Worm (Caenorhabditis elegans) whole organism, late embryonic: ENCODE measurements around the gene C06B3.7.

Experiments used
- C08G9.2 ChIP-seq: sonication (generic microtip); optimal IDR thresholded peaks from 2 replicates; lab custom pipeline; 2016; ENCODE audit warnings: mild to moderate bottlenecking, missing genetic modification characterization, moderate library complexity, missing compliant biosample characterization
- C38D4.7 ChIP-seq: fragments of 200-800 bp; sonication (Bioruptor generic); optimal IDR thresholded peaks from 2 replicates; lab custom pipeline; 2018; ENCODE audit warnings: mild to moderate bottlenecking, missing genetic modification characterization, moderate library complexity, missing compliant biosample characterization
- F13H6.1 ChIP-seq: sonication (generic microtip); optimal IDR thresholded peaks from 2 replicates; lab custom pipeline; 2016; ENCODE audit warnings: missing genetic modification characterization, missing compliant biosample characterization
- T23F11.4 ChIP-seq: fragments of 200-800 bp; sonication (Bioruptor generic); optimal IDR thresholded peaks from 2 replicates; lab custom pipeline; 2018; ENCODE audit warnings: mild to moderate bottlenecking, missing genetic modification characterization, missing compliant biosample characterization
- ceh-14 ChIP-seq: sonication (generic microtip); optimal IDR thresholded peaks from 2 replicates; lab custom pipeline; 2016; ENCODE audit warnings: missing genotype, missing genetic modification characterization, missing compliant biosample characterization
- ceh-18 ChIP-seq: sonication (generic microtip); optimal IDR thresholded peaks from 2 replicates; lab custom pipeline; 2016; ENCODE audit warnings: missing genetic modification characterization, missing compliant biosample characterization
- ceh-19 ChIP-seq: fragments of 200-800 bp; sonication (Bioruptor generic); optimal IDR thresholded peaks from 2 replicates; lab custom pipeline; 2018; ENCODE audit warnings: mild to moderate bottlenecking, missing genetic modification characterization, missing compliant biosample characterization
- ceh-31 ChIP-seq: sonication (generic microtip); optimal IDR thresholded peaks from 2 replicates; lab custom pipeline; 2016; ENCODE audit warnings: missing genetic modification characterization, missing compliant biosample characterization
- ceh-48 ChIP-seq: sonication (generic microtip); optimal IDR thresholded peaks from 2 replicates; lab custom pipeline; 2016; ENCODE audit warnings: missing genetic modification characterization, inconsistent platforms, missing compliant biosample characterization
- ceh-6 ChIP-seq: fragments of 200-800 bp; sonication (Bioruptor generic); optimal IDR thresholded peaks from 2 replicates; lab custom pipeline; 2018; ENCODE audit warnings: mild to moderate bottlenecking, missing genetic modification characterization, missing compliant biosample characterization
- dmd-4 ChIP-seq: sonication (generic microtip); optimal IDR thresholded peaks from 2 replicates; lab custom pipeline; 2016; ENCODE audit warnings: borderline replicate concordance, missing genetic modification characterization, missing compliant biosample characterization
- dve-1 ChIP-seq: sonication (generic microtip); optimal IDR thresholded peaks from 2 replicates; lab custom pipeline; 2017; ENCODE audit warnings: antibody characterized with exemption, mild to moderate bottlenecking, missing genetic modification characterization, missing compliant biosample characterization
- elt-2 ChIP-seq: sonication (generic microtip); optimal IDR thresholded peaks from 2 replicates; lab custom pipeline; 2016; ENCODE audit warnings: missing genetic modification reagents, missing genetic modification characterization, missing compliant biosample characterization
- ets-4 ChIP-seq: sonication (generic microtip); optimal IDR thresholded peaks from 2 replicates; lab custom pipeline; 2016; ENCODE audit warnings: missing genetic modification characterization, missing compliant biosample characterization
- eyg-1 ChIP-seq: sonication (generic microtip); optimal IDR thresholded peaks from 2 replicates; lab custom pipeline; 2016; ENCODE audit warnings: missing genotype, missing genetic modification characterization, missing compliant biosample characterization
- fkh-6 ChIP-seq: sonication (generic microtip); optimal IDR thresholded peaks from 2 replicates; lab custom pipeline; 2016; ENCODE audit warnings: missing genetic modification characterization, missing compliant biosample characterization
- gmeb-2 ChIP-seq: sonication (generic microtip); optimal IDR thresholded peaks from 2 replicates; lab custom pipeline; 2016; ENCODE audit warnings: missing genetic modification characterization, inconsistent platforms, missing compliant biosample characterization
- hlh-13 ChIP-seq: fragments of 200-800 bp; sonication (Bioruptor generic); optimal IDR thresholded peaks from 2 replicates; lab custom pipeline; 2018; ENCODE audit warnings: mild to moderate bottlenecking, missing genetic modification characterization, missing compliant biosample characterization
- hlh-30 ChIP-seq: sonication (generic microtip); optimal IDR thresholded peaks from 2 replicates; lab custom pipeline; 2017; ENCODE audit warnings: antibody characterized with exemption, missing genetic modification characterization, missing compliant biosample characterization; ENCODE audit not compliant: insufficient read depth
- lin-11 ChIP-seq: fragments of 200-800 bp; sonication (Bioruptor generic); optimal IDR thresholded peaks from 2 replicates; lab custom pipeline; 2018; ENCODE audit warnings: mild to moderate bottlenecking, missing genetic modification characterization, missing compliant biosample characterization
- nfya-1 ChIP-seq: sonication (generic microtip); optimal IDR thresholded peaks from 2 replicates; lab custom pipeline; 2017; ENCODE audit warnings: missing genetic modification characterization, mild to moderate bottlenecking, missing compliant biosample characterization, antibody characterized with exemption, moderate library complexity
- nhr-11 ChIP-seq: fragments of 150-350 bp; optimal IDR thresholded peaks from 2 replicates; lab custom pipeline; 2014; ENCODE audit warnings: missing biosample characterization, missing genetic modification characterization
- pat-9 ChIP-seq: fragments of 200-800 bp; sonication (Bioruptor generic); optimal IDR thresholded peaks from 2 replicates; lab custom pipeline; 2018; ENCODE audit warnings: mild to moderate bottlenecking, missing genetic modification characterization, moderate library complexity, missing compliant biosample characterization
- pha-2 ChIP-seq: sonication (generic microtip); optimal IDR thresholded peaks from 2 replicates; lab custom pipeline; 2017; ENCODE audit warnings: mild to moderate bottlenecking, missing genetic modification characterization, missing compliant biosample characterization
- pqm-1 ChIP-seq: sonication (generic microtip); optimal IDR thresholded peaks from 2 replicates; lab custom pipeline; 2016; ENCODE audit warnings: missing genetic modification characterization, missing compliant biosample characterization
- sdc-2 ChIP-seq: sonication (generic microtip); optimal IDR thresholded peaks from 2 replicates; lab custom pipeline; 2016; ENCODE audit warnings: missing genotype, missing genetic modification characterization, missing compliant biosample characterization
- sox-4 ChIP-seq: sonication (generic microtip); optimal IDR thresholded peaks from 2 replicates; lab custom pipeline; 2017; ENCODE audit warnings: mild to moderate bottlenecking, missing genetic modification characterization, inconsistent platforms, missing compliant biosample characterization
- syd-9 ChIP-seq: sonication (generic microtip); optimal IDR thresholded peaks from 2 replicates; lab custom pipeline; 2016; ENCODE audit warnings: mild to moderate bottlenecking, missing genetic modification characterization, moderate library complexity, missing compliant biosample characterization
- tbx-2 ChIP-seq: sonication (generic microtip); optimal IDR thresholded peaks from 2 replicates; lab custom pipeline; 2016; ENCODE audit warnings: missing genetic modification characterization, missing compliant biosample characterization
- tbx-7 ChIP-seq: sonication (generic microtip); optimal IDR thresholded peaks from 2 replicates; lab custom pipeline; 2016; ENCODE audit warnings: missing genotype, missing genetic modification characterization, missing compliant biosample characterization
- ttx-3 ChIP-seq: sonication (generic microtip); optimal IDR thresholded peaks from 2 replicates; lab custom pipeline; 2016; ENCODE audit warnings: missing genetic modification reagents, missing genetic modification characterization, missing compliant biosample characterization
- unc-3 ChIP-seq, 2 experiments: fragments of 200-800 bp in 1 of 2; sonication (Bioruptor generic) in 1 of 2; sonication (generic microtip) in 1 of 2; conservative IDR thresholded peaks in 1 of 2; optimal IDR thresholded peaks in 1 of 2; 2 replicates each; pipeline versions ENCODE4 v1.3.6 to Lab custom; 2016 to 2022; ENCODE audit warnings: missing compliant biosample characterization in 2 of 2, missing genetic modification characterization in 2 of 2, missing genetic modification reagents in 1 of 2
- unc-55 ChIP-seq: sonication (generic microtip); optimal IDR thresholded peaks from 2 replicates; lab custom pipeline; 2017; ENCODE audit warnings: missing biosample characterization, missing genetic modification reagents, missing genetic modification characterization
- unc-86 ChIP-seq: sonication (generic microtip); optimal IDR thresholded peaks from 2 replicates; lab custom pipeline; 2016; ENCODE audit warnings: missing genetic modification characterization, missing compliant biosample characterization

Gene C06B3.7

DNA sequence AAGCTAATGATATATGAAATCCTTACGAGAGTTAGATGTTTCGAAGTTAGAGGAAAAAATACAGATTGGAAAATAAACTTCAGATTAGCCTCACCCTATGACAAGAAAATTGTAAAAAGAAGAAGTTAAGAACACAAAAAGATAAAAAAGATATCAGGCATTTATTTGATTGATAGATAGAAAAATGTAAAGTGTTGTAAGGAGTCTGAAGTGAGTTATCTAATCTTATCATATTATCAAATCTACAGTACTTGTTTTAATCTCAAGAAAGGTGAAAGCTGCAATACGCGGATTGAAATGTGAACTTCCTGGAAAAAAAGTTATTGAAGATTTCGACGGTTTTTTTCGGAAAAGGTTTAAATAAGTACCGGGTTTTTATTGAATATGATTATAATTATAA is 25.9 kb downstream of the C06B3.7 start:
- no peak for TF ChIP-seq sdc-2 (tag; lab: Kevin White, UChicago)
- no peak for TF ChIP-seq pqm-1 (tag; lab: Kevin White, UChicago)
- no peak for TF ChIP-seq eyg-1 (tag; lab: Kevin White, UChicago)
- no peak for TF ChIP-seq tbx-7 (tag; lab: Kevin White, UChicago)
- no peak for TF ChIP-seq ceh-14
- TF ChIP-seq C38D4.7 (GFP tag; lab: Kevin White, UChicago) = no peak
- no peak for TF ChIP-seq ceh-18 (tag; lab: Kevin White, UChicago)

DNA sequence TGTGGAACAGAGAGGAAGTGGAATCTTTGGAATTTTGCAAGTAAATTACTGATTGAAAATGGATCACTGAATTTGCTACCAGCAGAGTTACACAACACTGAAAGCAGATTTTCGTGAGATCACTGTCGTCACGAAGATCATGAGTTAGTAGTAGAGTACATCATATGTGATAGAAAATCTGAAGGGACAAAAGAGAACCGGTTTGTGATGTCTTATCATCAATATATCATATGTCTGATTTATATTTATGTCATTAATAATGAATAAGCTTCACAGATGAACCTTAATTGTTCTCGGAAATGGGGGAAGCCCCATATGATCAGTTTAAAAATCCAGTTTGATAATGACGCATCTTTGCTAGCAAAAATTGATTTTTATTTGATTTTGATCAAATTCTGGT is 26.6 kb downstream of the C06B3.7 start:
- TF ChIP-seq ceh-31 (no peak), syd-9 (no peak), hlh-13 (GFP tag; lab: Kevin White, UChicago) (no peak), ceh-19 (no peak), lin-11 (tag; lab: Kevin White, UChicago) (no peak)

DNA sequence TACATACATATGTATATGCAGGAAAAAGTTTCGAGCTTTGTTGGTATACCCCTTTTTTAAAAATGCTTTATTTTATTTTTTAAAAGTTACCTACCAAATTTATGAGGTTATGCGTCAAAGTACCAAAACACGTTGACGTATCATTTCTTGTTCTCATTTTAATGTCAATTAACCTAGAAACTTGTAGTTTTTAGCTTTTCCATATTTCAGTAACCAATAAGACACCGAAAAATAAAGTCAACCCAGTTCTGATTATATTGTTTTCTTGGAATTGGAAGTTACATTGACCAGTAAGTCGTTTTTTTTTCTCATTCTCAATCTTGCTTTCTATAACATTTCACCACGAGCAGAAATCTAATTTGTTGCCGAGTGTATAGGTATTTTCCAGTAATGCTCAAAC is 27.4 kb downstream of the C06B3.7 start, which contains the start of gene srw-145:
Gene srw-145 (plus strand): TSS at position 301 of the 400 bp plus-strand sequence.
- no peak for TF ChIP-seq ets-4 (tag; lab: Kevin White, UChicago)
- no peak for TF ChIP-seq fkh-6 (tag; lab: Kevin White, UChicago)
- TF ChIP-seq dve-1 (tag; lab: Kevin White, UChicago) = no peak
- TF ChIP-seq elt-2 (tag; lab: Kevin White, UChicago) = no peak
- no peak for TF ChIP-seq ceh-19
- no peak for TF ChIP-seq ceh-48 (tag; lab: Kevin White, UChicago)
- no peak for TF ChIP-seq T23F11.4 (GFP tag; lab: Kevin White, UChicago)
- no peak for TF ChIP-seq ttx-3 (tag; lab: Kevin White, UChicago)
- no peak for TF ChIP-seq tbx-7 (tag; lab: Kevin White, UChicago)
- TF ChIP-seq gmeb-2 (tag; lab: Kevin White, UChicago) = no peak
- no peak for TF ChIP-seq unc-55 (GFP tag; lab: Kevin White, UChicago)
- no peak for TF ChIP-seq syd-9
- TF ChIP-seq nhr-11 (tag; lab: Kevin White, UChicago) = no peak
- TF ChIP-seq, all 69 proteins: peak for 0

DNA sequence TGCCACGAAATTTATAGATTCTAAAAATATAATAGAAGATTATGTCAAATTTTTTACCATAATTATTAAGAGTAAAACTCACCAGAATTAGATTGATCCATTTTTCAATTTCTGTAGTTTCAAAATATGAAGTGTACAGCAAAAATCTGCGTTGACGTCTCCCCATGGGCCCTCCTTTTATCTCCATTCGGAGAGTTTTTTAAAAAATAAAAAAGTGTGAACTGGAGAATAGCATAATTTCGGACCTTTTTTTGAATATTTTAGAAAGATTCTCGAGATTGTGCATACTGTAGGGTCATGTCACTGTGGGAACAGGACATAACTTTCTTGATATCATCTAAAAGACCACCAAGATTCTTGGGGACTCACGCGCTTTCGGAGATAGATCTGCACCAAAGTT is 32.6 kb downstream of the C06B3.7 start, which contains the start of gene dpr-1:
Gene dpr-1 (minus strand): TSS at position 101 of the 400 bp plus-strand sequence.
- TF ChIP-seq pha-2 (tag; lab: Kevin White, UChicago) = no peak
- TF ChIP-seq ceh-6 (GFP tag; lab: Kevin White, UChicago) = no peak
- TF ChIP-seq ceh-19 = no peak
- TF ChIP-seq unc-3 (GFP tag; conservative IDR thresholded peaks at IDR 0.05; lab: Robert Waterston, UW) = no peak
- no peak for TF ChIP-seq unc-3 (tag; optimal IDR thresholded peaks at IDR 0.05; lab: Kevin White, UChicago)
- TF ChIP-seq ceh-48 (tag; lab: Kevin White, UChicago) = no peak
- TF ChIP-seq pat-9 (tag; lab: Kevin White, UChicago) = no peak
- no peak for TF ChIP-seq C38D4.7 (GFP tag; lab: Kevin White, UChicago)
- no peak for TF ChIP-seq dmd-4 (tag; lab: Kevin White, UChicago)
- no peak for TF ChIP-seq C08G9.2 (tag; lab: Kevin White, UChicago)
- TF ChIP-seq syd-9 = no peak
- no peak for TF ChIP-seq hlh-30
- TF ChIP-seq F13H6.1 (tag; lab: Kevin White, UChicago) = no peak
- TF ChIP-seq tbx-2 (tag; lab: Kevin White, UChicago) = no peak
- TF ChIP-seq sox-4 (tag; lab: Kevin White, UChicago) = no peak
- TF ChIP-seq nfya-1 (tag; lab: Kevin White, UChicago) = no peak
- TF ChIP-seq unc-86 (tag; lab: Kevin White, UChicago) = no peak
